Fruit fly (Drosophila melanogaster) whole organism, embryonic: ENCODE data around the gene Pcif1.
A peak's percentile ranks its signal among the peaks of the same experiment; 100 is the strongest.

Source experiments
- Antp ChIP-seq: fragments of 200-800 bp; sonication (Bioruptor generic); optimal IDR thresholded peaks from 3 replicates; lab custom pipeline; 2016; ENCODE audit warnings: missing biosample characterization, missing genetic modification characterization
- BEAF-32 ChIP-seq: fragments of 200-800 bp; sonication (Bioruptor generic); optimal IDR thresholded peaks from 3 replicates; lab custom pipeline; 2017; ENCODE audit warnings: missing biosample characterization, missing genetic modification characterization, mild to moderate bottlenecking, moderate library complexity, missing genetic modification reagents
- CG10267 ChIP-seq: fragments of 200-800 bp; sonication (Bioruptor generic); optimal IDR thresholded peaks from 2 replicates; lab custom pipeline; 2018; ENCODE audit warnings: missing biosample characterization, mild to moderate bottlenecking, missing genetic modification characterization, moderate library complexity
- CG10462 ChIP-seq: fragments of 200-800 bp; sonication (Bioruptor generic); optimal IDR thresholded peaks from 2 replicates; lab custom pipeline; 2016; ENCODE audit warnings: missing biosample characterization, missing genetic modification characterization
- CG10654 ChIP-seq: fragments of 200-800 bp; sonication (Bioruptor generic); optimal IDR thresholded peaks from 2 replicates; lab custom pipeline; 2016; ENCODE audit warnings: missing biosample characterization, missing genetic modification characterization
- CG10959 ChIP-seq: fragments of 200-800 bp; sonication (Bioruptor generic); IDR thresholded peaks from 2 replicates; pipeline ENCODE4 v1.3.6; 2022; ENCODE audit warnings: missing biosample characterization, missing genetic modification characterization
- CG11247 ChIP-seq: fragments of 200-800 bp; sonication (Bioruptor generic); IDR thresholded peaks from 2 replicates; pipeline ENCODE4 v1.3.6; 2022; ENCODE audit warnings: missing biosample characterization, missing genetic modification characterization
- CG12155 ChIP-seq: fragments of 200-800 bp; sonication (Bioruptor generic); optimal IDR thresholded peaks from 3 replicates; lab custom pipeline; 2016; ENCODE audit warnings: missing biosample characterization, missing genetic modification characterization
- CG12299 ChIP-seq: fragments of 200-800 bp; sonication (Bioruptor generic); optimal IDR thresholded peaks from 2 replicates; lab custom pipeline; 2018; ENCODE audit warnings: missing biosample characterization, mild to moderate bottlenecking, missing genetic modification characterization
- CG12942 ChIP-seq: fragments of 200-800 bp; sonication (Bioruptor generic); optimal IDR thresholded peaks from 3 replicates; lab custom pipeline; 2016; ENCODE audit warnings: missing biosample characterization, missing genetic modification characterization
- CG13287 ChIP-seq: fragments of 200-800 bp; sonication (Bioruptor generic); IDR thresholded peaks from 2 replicates; pipeline ENCODE4 v1.3.6; 2022; ENCODE audit warnings: missing biosample characterization, missing genetic modification characterization; ENCODE audit not compliant: partially characterized antibody
- CG13775 ChIP-seq: fragments of 200-800 bp; sonication (Bioruptor generic); optimal IDR thresholded peaks from 3 replicates; lab custom pipeline; 2017; ENCODE audit warnings: missing biosample characterization, mild to moderate bottlenecking, missing genetic modification characterization
- CG13894 ChIP-seq: fragments of 200-800 bp; sonication (Bioruptor generic); optimal IDR thresholded peaks from 3 replicates; lab custom pipeline; 2018; ENCODE audit warnings: missing biosample characterization, mild to moderate bottlenecking, missing genetic modification characterization, moderate library complexity
- CG14710 ChIP-seq: fragments of 200-800 bp; sonication (Bioruptor generic); optimal IDR thresholded peaks from 3 replicates; lab custom pipeline; 2019; ENCODE audit warnings: missing biosample characterization, mild to moderate bottlenecking, missing genetic modification characterization, moderate library complexity
- CG1602 ChIP-seq: fragments of 200-800 bp; sonication (Bioruptor generic); optimal IDR thresholded peaks from 3 replicates; lab custom pipeline; 2016; ENCODE audit warnings: missing biosample characterization, missing genetic modification characterization
- CG17829 ChIP-seq: fragments of 200-800 bp; optimal IDR thresholded peaks from 2 replicates; lab custom pipeline; 2019; ENCODE audit warnings: missing biosample characterization, mild to moderate bottlenecking, missing genetic modification characterization, moderate library complexity
- CG2678 ChIP-seq: fragments of 200-800 bp; sonication (Bioruptor generic); optimal IDR thresholded peaks from 3 replicates; lab custom pipeline; 2019; ENCODE audit warnings: missing biosample characterization, mild to moderate bottlenecking, missing genetic modification characterization, moderate library complexity
- CG2712 ChIP-seq: fragments of 200-800 bp; optimal IDR thresholded peaks from 3 replicates; lab custom pipeline; 2019; ENCODE audit warnings: missing biosample characterization, mild to moderate bottlenecking, missing genetic modification characterization, moderate library complexity
- CG30403 ChIP-seq: fragments of 200-800 bp; sonication (Bioruptor generic); optimal IDR thresholded peaks from 3 replicates; lab custom pipeline; 2016; ENCODE audit warnings: missing biosample characterization, missing genetic modification characterization
- CG4328 ChIP-seq: fragments of 200-800 bp; sonication (Bioruptor generic); optimal IDR thresholded peaks from 3 replicates; lab custom pipeline; 2017; ENCODE audit warnings: missing biosample characterization, missing genetic modification reagents, missing genetic modification characterization
- CG4707 ChIP-seq: fragments of 200-800 bp; sonication (Bioruptor generic); optimal IDR thresholded peaks from 2 replicates; lab custom pipeline; 2018; ENCODE audit warnings: missing biosample characterization, mild to moderate bottlenecking, missing genetic modification characterization, moderate library complexity
- CG4820 ChIP-seq: fragments of 200-800 bp; sonication (Bioruptor generic); optimal IDR thresholded peaks from 3 replicates; lab custom pipeline; 2016; ENCODE audit warnings: missing biosample characterization, missing genetic modification characterization
- CG9437 ChIP-seq: fragments of 200-800 bp; sonication (Bioruptor generic); optimal IDR thresholded peaks from 2 replicates; lab custom pipeline; 2018; ENCODE audit warnings: missing biosample characterization, mild to moderate bottlenecking, missing genetic modification characterization
- Chrac-16 ChIP-seq: fragments of 200-800 bp; sonication (Bioruptor generic); optimal IDR thresholded peaks from 3 replicates; lab custom pipeline; 2016; ENCODE audit warnings: missing biosample characterization, missing genetic modification characterization
- CoRest ChIP-seq: fragments of 200-800 bp; sonication (Bioruptor generic); optimal IDR thresholded peaks from 3 replicates; lab custom pipeline; 2018; ENCODE audit warnings: missing biosample characterization, mild to moderate bottlenecking, missing genetic modification characterization, moderate library complexity
- Dbx ChIP-seq: fragments of 200-800 bp; sonication (Bioruptor generic); IDR thresholded peaks from 3 replicates; pipeline ENCODE4 v1.3.6; 2022; ENCODE audit warnings: missing biosample characterization, missing genetic modification characterization
- Dek ChIP-seq: fragments of 200-800 bp; sonication (Bioruptor generic); optimal IDR thresholded peaks from 3 replicates; lab custom pipeline; 2019; ENCODE audit warnings: missing biosample characterization, mild to moderate bottlenecking, missing genetic modification characterization, moderate library complexity
- E2f1 ChIP-seq: fragments of 200-800 bp; sonication (Bioruptor generic); IDR thresholded peaks from 2 replicates; pipeline ENCODE4 v1.3.6; 2022; ENCODE audit warnings: missing biosample characterization, missing genetic modification characterization
- Hmr ChIP-seq: fragments of 200-800 bp; sonication (Bioruptor generic); optimal IDR thresholded peaks from 3 replicates; lab custom pipeline; 2017; ENCODE audit warnings: mild to moderate bottlenecking, missing biosample characterization, missing genetic modification reagents, missing genetic modification characterization
- Hr51 ChIP-seq, 2 experiments: fragments of 200-800 bp; sonication (Bioruptor generic); optimal IDR thresholded peaks; 2 replicates in 1 of 2; 3 replicates in 1 of 2; lab custom pipeline; 2016 to 2018; ENCODE audit warnings: missing biosample characterization in 2 of 2, missing genetic modification characterization in 2 of 2, mild to moderate bottlenecking in 1 of 2, moderate library complexity in 1 of 2
- Max ChIP-seq: fragments of 200-800 bp; sonication (Bioruptor generic); optimal IDR thresholded peaks from 2 replicates; lab custom pipeline; 2016; ENCODE audit warnings: missing biosample characterization, mild to moderate bottlenecking, missing genetic modification characterization
- NfI ChIP-seq: fragments of 200-800 bp; sonication (Bioruptor generic); optimal IDR thresholded peaks from 3 replicates; lab custom pipeline; 2018; ENCODE audit warnings: missing biosample characterization, mild to moderate bottlenecking, missing genetic modification characterization, moderate library complexity
- Oli ChIP-seq: fragments of 200-800 bp; sonication (Bioruptor generic); optimal IDR thresholded peaks from 2 replicates; lab custom pipeline; 2018; ENCODE audit warnings: missing biosample characterization, mild to moderate bottlenecking, missing genetic modification characterization, moderate library complexity
- Scr ChIP-seq: fragments of 200-800 bp; sonication (Bioruptor generic); IDR thresholded peaks from 2 replicates; pipeline ENCODE4 v1.3.6; 2022; ENCODE audit warnings: missing biosample characterization, missing genetic modification characterization; ENCODE audit not compliant: partially characterized antibody
- Sox100B ChIP-seq: fragments of 200-800 bp; sonication (Bioruptor generic); optimal IDR thresholded peaks from 3 replicates; lab custom pipeline; 2018; ENCODE audit warnings: missing biosample characterization, mild to moderate bottlenecking, missing genetic modification characterization
- Sry-δ ChIP-seq: fragments of 200-800 bp; sonication (Bioruptor generic); optimal IDR thresholded peaks from 2 replicates; lab custom pipeline; 2016; ENCODE audit warnings: missing biosample characterization, missing genetic modification characterization
- chif ChIP-seq, 2 experiments: fragments of 200-800 bp; sonication (Bioruptor generic); optimal IDR thresholded peaks; 3 replicates each; lab custom pipeline; 2016; ENCODE audit warnings: missing biosample characterization in 2 of 2, missing genetic modification characterization in 2 of 2
- dmrt11E ChIP-seq: fragments of 200-800 bp; sonication (Bioruptor generic); optimal IDR thresholded peaks from 3 replicates; lab custom pipeline; 2018; ENCODE audit warnings: missing biosample characterization, mild to moderate bottlenecking, missing genetic modification characterization, moderate library complexity
- hbn ChIP-seq: fragments of 200-800 bp; sonication (Bioruptor generic); IDR thresholded peaks from 2 replicates; pipeline ENCODE4 v1.3.6; 2022; ENCODE audit warnings: missing biosample characterization, missing genetic modification characterization; ENCODE audit not compliant: partially characterized antibody
- lola ChIP-seq, 3 experiments: fragments of >200 bp in 2 of 3; fragments of 200-800 bp in 1 of 3; sonication (Bioruptor generic) in 1 of 3; optimal IDR thresholded peaks; 2 replicates each; lab custom pipeline; 2017 to 2019; ENCODE audit warnings: missing biosample characterization in 3 of 3, missing genetic modification characterization in 3 of 3, mild to moderate bottlenecking in 1 of 3, moderate library complexity in 1 of 3
- psq ChIP-seq: fragments of 200-800 bp; sonication (Bioruptor generic); optimal IDR thresholded peaks from 2 replicates; lab custom pipeline; 2017; ENCODE audit warnings: missing biosample characterization, missing genetic modification characterization
- rib ChIP-seq: fragments of 200-800 bp; sonication (Bioruptor generic); IDR thresholded peaks from 2 replicates; pipeline ENCODE4 v1.3.6; 2022; ENCODE audit warnings: missing biosample characterization, missing genetic modification characterization
- sna ChIP-seq: fragments of 200-800 bp; sonication (Bioruptor generic); IDR thresholded peaks from 2 replicates; pipeline ENCODE4 v1.3.6; 2022; ENCODE audit warnings: missing biosample characterization, missing genetic modification characterization; ENCODE audit not compliant: partially characterized antibody
- tap ChIP-seq: fragments of 200-800 bp; optimal IDR thresholded peaks from 3 replicates; lab custom pipeline; 2019; ENCODE audit warnings: missing biosample characterization, mild to moderate bottlenecking, missing genetic modification characterization, moderate library complexity
- toy ChIP-seq: fragments of 200-800 bp; sonication (Bioruptor generic); IDR thresholded peaks from 2 replicates; pipeline ENCODE4 v1.3.6; 2022; ENCODE audit warnings: missing biosample characterization, missing genetic modification characterization
- ttk ChIP-seq: fragments of 200-800 bp; sonication (Bioruptor generic); IDR thresholded peaks from 2 replicates; pipeline ENCODE4 v2.1.2; 2022; ENCODE audit warnings: missing biosample characterization, missing genetic modification characterization
- vnd ChIP-seq: fragments of 200-800 bp; sonication (Bioruptor generic); IDR thresholded peaks from 3 replicates; pipeline ENCODE4 v1.3.6; 2022; ENCODE audit warnings: missing biosample characterization, missing genetic modification characterization; ENCODE audit not compliant: partially characterized antibody

Pcif1 gene

dm6 chr3L:20771001-20771890 lies 14.8 kb downstream of the Pcif1 start, which contains the start of the genes CG4042 and Pitslre (continued):
- TF ChIP-seq CG10959: no peak
- TF ChIP-seq CG10654 (GFP tag; lab: Kevin White, UChicago): peak; percentile 55
- peak; percentile 60 for TF ChIP-seq Chrac-16 (GFP tag; lab: Kevin White, UChicago)
- TF ChIP-seq Hmr: peak; percentile 25
- no peak for TF ChIP-seq Antp (GFP tag; lab: Kevin White, UChicago)
- peak; percentile 73 for TF ChIP-seq BEAF-32
- peak; percentile 42 for TF ChIP-seq NfI (GFP tag; lab: Kevin White, UChicago)
- TF ChIP-seq CG2678 (tag; lab: Kevin White, UChicago): peak; percentile 43
- peak; percentile 29 for TF ChIP-seq CG12942 (GFP tag; lab: Kevin White, UChicago)
- peak; percentile 31 for TF ChIP-seq tap (tag; lab: Kevin White, UChicago)
- peak; percentile 76 for TF ChIP-seq CG30403 (GFP tag; lab: Kevin White, UChicago)
- no peak for TF ChIP-seq CG12299 (tag; lab: Kevin White, UChicago)
- peak; percentile 81 for TF ChIP-seq CG13287 (GFP tag; lab: Robert Waterston, UW)
- TF ChIP-seq ttk: no peak
- peak; percentile 61 for TF ChIP-seq vnd (GFP tag; lab: Robert Waterston, UW)
- TF ChIP-seq Scr (GFP tag; lab: Robert Waterston, UW): peak; percentile 78
- peak; percentile 55 for TF ChIP-seq Sry-δ (GFP tag; lab: Kevin White, UChicago)
- TF ChIP-seq CG10267: peak; percentile 31
- 0 out of 3 replicates have a peak, but pooled peaks have one; percentile 37 for TF ChIP-seq Dbx (GFP tag; lab: Robert Waterston, UW)
- no peak for TF ChIP-seq CG4707
- TF ChIP-seq CG9437 (GFP tag; lab: Kevin White, UChicago): peak; percentile 53
- peak in 1 of 3 experiments; percentile 20 for TF ChIP-seq lola (GFP tag; optimal IDR thresholded peaks at IDR 0.05; lab: Kevin White, UChicago)
- peak; percentile 18 for TF ChIP-seq dmrt11E (tag; lab: Kevin White, UChicago)
- TF ChIP-seq Dek (tag; lab: Kevin White, UChicago): peak; percentile 36
- peak; percentile 26 for TF ChIP-seq CoRest (tag; lab: Kevin White, UChicago)
- TF ChIP-seq CG13894 (tag; lab: Kevin White, UChicago): no peak
- TF ChIP-seq psq (GFP tag; lab: Kevin White, UChicago): peak; percentile 5
- TF ChIP-seq Sox100B (GFP tag; lab: Kevin White, UChicago): peak; percentile 59
- peak; percentile 37 for TF ChIP-seq CG14710 (tag; lab: Kevin White, UChicago)
- peak; percentile 59 for TF ChIP-seq Max (GFP tag; lab: Kevin White, UChicago)
- TF ChIP-seq sna (GFP tag; lab: Robert Waterston, UW): peak; percentile 69; the same call in 1 of the 2 replicates
- TF ChIP-seq CG13775 (GFP tag; lab: Kevin White, UChicago): peak; percentile 45
- TF ChIP-seq Hr51 (GFP tag; optimal IDR thresholded peaks at IDR 0.05; lab: Kevin White, UChicago): peak; percentile 19 to 40
- TF ChIP-seq toy (GFP tag; lab: Robert Waterston, UW): no peak
- peak; percentile 47 for TF ChIP-seq CG1602 (GFP tag; lab: Kevin White, UChicago)
- no peak for TF ChIP-seq CG4328 (GFP tag; lab: Kevin White, UChicago)
- TF ChIP-seq rib (GFP tag; lab: Robert Waterston, UW): no peak
- peak; percentile 37 for TF ChIP-seq CG4820 (GFP tag; lab: Kevin White, UChicago)
- TF ChIP-seq Oli (tag; lab: Kevin White, UChicago): peak; percentile 28
- TF ChIP-seq CG12155 (GFP tag; lab: Kevin White, UChicago): peak; percentile 53
- TF ChIP-seq E2f1 (GFP tag; lab: Robert Waterston, UW): peak; percentile 34; the same call in 1 of the 2 replicates
- peak; percentile 31 for TF ChIP-seq CG17829
- peak; percentile 60 for TF ChIP-seq CG2712 (tag; lab: Kevin White, UChicago)
- TF ChIP-seq hbn (GFP tag; lab: Robert Waterston, UW): peak; percentile 71
- no peak for TF ChIP-seq chif (GFP tag; optimal IDR thresholded peaks at IDR 0.05; lab: Kevin White, UChicago)
- TF ChIP-seq CG10462: peak; percentile 30
- no peak for TF ChIP-seq CG11247 (GFP tag; lab: Robert Waterston, UW)
